Fruit fly (Drosophila melanogaster): ENCODE results near the gene CG10864.

The CG10864 gene

dm6 chr3R:18397834-18398378, 13.5 kb downstream of the CG10864 start:
- TF ChIP-seq grn (GFP tag; optimal IDR thresholded peaks at IDR 0.05) (peak; percentile 63), nerfin-2 (GFP tag; IDR thresholded peaks at IDR 0.05; ENCODE audit: partially characterized antibody) (no peak), lov (optimal IDR thresholded peaks at IDR 0.05) (no peak), lov (GFP tag; IDR thresholded peaks at IDR 0.05) (peak; percentile 51; the same call in 1 of the 3 replicates), CG11696 (GFP tag; IDR thresholded peaks at IDR 0.05) (peak; percentile 71), klu (GFP tag; IDR thresholded peaks at IDR 0.05) (peak; percentile 43; the same call in 1 of the 2 replicates), E2f1 (GFP tag; IDR thresholded peaks at IDR 0.05) (peak; percentile 57; the same call in 1 of the 2 replicates), trem (tag; optimal IDR thresholded peaks at IDR 0.05) (no peak), CG11247 (GFP tag; IDR thresholded peaks at IDR 0.05) (peak; percentile 44), CG12071 (GFP tag; optimal IDR thresholded peaks at IDR 0.05) (no peak), Vsx1 (GFP tag; optimal IDR thresholded peaks at IDR 0.05) (peak; percentile 85), Lpt (GFP tag; optimal IDR thresholded peaks at IDR 0.05) (no peak), aop (GFP tag; IDR thresholded peaks at IDR 0.05) (no peak), Awh (GFP tag; IDR thresholded peaks at IDR 0.05) (peak; percentile 46; the same call in 1 of the 2 replicates), sob (GFP tag; IDR thresholded peaks at IDR 0.05) (peak; percentile 31; the same call in 1 of the 2 replicates), Lim3 (GFP tag; IDR thresholded peaks at IDR 0.05) (no peak), CG7372 (GFP tag; IDR thresholded peaks at IDR 0.05) (peak; percentile 9; the same call in 1 of the 2 replicates), lilli (GFP tag; optimal IDR thresholded peaks at IDR 0.05) (peak; percentile 28), al (GFP tag; IDR thresholded peaks at IDR 0.05) (peak; percentile 31; the same call in 1 of the 2 replicates), sens-2 (GFP tag; IDR thresholded peaks at IDR 0.05) (peak; percentile 57), sd (tag; optimal IDR thresholded peaks at IDR 0.05) (peak; percentile 77), peb (GFP tag; IDR thresholded peaks at IDR 0.05) (no peak), ranshi (GFP tag; IDR thresholded peaks at IDR 0.05) (peak; percentile 44; the same call in 1 of the 2 replicates), CG8281 (tag; optimal IDR thresholded peaks at IDR 0.05) (peak; percentile 3), run (tag; optimal IDR thresholded peaks at IDR 0.05) (no peak), HLH3B (GFP tag; IDR thresholded peaks at IDR 0.05) (no peak), CG8765 (GFP tag; IDR thresholded peaks at IDR 0.05) (peak; percentile 58; the same call in 1 of the 2 replicates), Drgx (GFP tag; IDR thresholded peaks at IDR 0.05) (peak; percentile 53), hkb (optimal IDR thresholded peaks at IDR 0.05) (no peak), hkb (GFP tag; IDR thresholded peaks at IDR 0.05) (peak; percentile 65), prd (optimal IDR thresholded peaks at IDR 0.05) (no peak), prd (GFP tag; IDR thresholded peaks at IDR 0.05) (peak; percentile 9; the same call in 1 of the 3 replicates), Hey (tag; optimal IDR thresholded peaks at IDR 0.05) (no peak), CG34422 (GFP tag; IDR thresholded peaks at IDR 0.05) (no peak), Hmx (GFP tag; optimal IDR thresholded peaks at IDR 0.05) (no peak), CG10565 (GFP tag; optimal IDR thresholded peaks at IDR 0.05) (no peak), CG3838 (GFP tag; optimal IDR thresholded peaks at IDR 0.05) (no peak), Pdp1 (GFP tag; optimal IDR thresholded peaks at IDR 0.05) (peak in 1 of 2 experiments; percentile 89), exex (tag; optimal IDR thresholded peaks at IDR 0.05) (peak; percentile 33), sens (GFP tag) (peak; percentile 2), CG9215 (GFP tag; IDR thresholded peaks at IDR 0.05) (no peak), lab (GFP tag; optimal IDR thresholded peaks at IDR 0.05) (peak; percentile 45), Gug (GFP tag; IDR thresholded peaks at IDR 0.05) (0 out of 4 replicates have a peak, but pooled peaks have one; percentile 5), Dfd (GFP tag; optimal IDR thresholded peaks at IDR 0.05) (no peak)

Measured in whole organism, embryonic.